Fruit fly (Drosophila melanogaster) whole organism, pupa: ENCODE measurements around the gene GCS2alpha.

ENCODE experiments used
- CG10348 ChIP-seq: fragments of 200-800 bp; sonication (Bioruptor generic); IDR thresholded peaks from 2 replicates; pipeline ENCODE4 v1.3.6; 2022; ENCODE audit warnings: missing biosample characterization, missing genetic modification characterization
- CG12605 ChIP-seq: fragments of 200-800 bp; sonication (Bioruptor generic); IDR thresholded peaks from 2 replicates; pipeline ENCODE4 v1.3.6; 2022; ENCODE audit warnings: missing biosample characterization, missing genetic modification characterization
- CG13204 ChIP-seq: fragments of 200-800 bp; sonication (Bioruptor generic); optimal IDR thresholded peaks from 2 replicates; lab custom pipeline; 2018; ENCODE audit warnings: missing biosample characterization, mild to moderate bottlenecking, missing genetic modification characterization, moderate library complexity
- CG14655 ChIP-seq: fragments of 200-800 bp; sonication (Bioruptor generic); optimal IDR thresholded peaks from 3 replicates; lab custom pipeline; 2017; ENCODE audit warnings: mild to moderate bottlenecking, missing biosample characterization, missing genetic modification reagents, missing genetic modification characterization
- CG15710 ChIP-seq: fragments of 200-800 bp; sonication (Bioruptor generic); optimal IDR thresholded peaks from 2 replicates; lab custom pipeline; 2018; ENCODE audit warnings: missing biosample characterization, mild to moderate bottlenecking, missing genetic modification characterization, moderate library complexity
- CG17806 ChIP-seq: fragments of 200-800 bp; sonication (Bioruptor generic); optimal IDR thresholded peaks from 2 replicates; lab custom pipeline; 2018; ENCODE audit warnings: missing biosample characterization, mild to moderate bottlenecking, missing genetic modification characterization, moderate library complexity
- CG32121 ChIP-seq: fragments of 200-800 bp; sonication (Bioruptor generic); IDR thresholded peaks from 2 replicates; pipeline ENCODE4 v1.3.6; 2022; ENCODE audit warnings: missing biosample characterization, missing genetic modification characterization
- CG34367 ChIP-seq: fragments of 200-800 bp; sonication (Bioruptor generic); optimal IDR thresholded peaks from 2 replicates; lab custom pipeline; 2018; ENCODE audit warnings: missing biosample characterization, mild to moderate bottlenecking, missing genetic modification characterization
- CG4496 ChIP-seq: fragments of 200-800 bp; sonication (Bioruptor generic); IDR thresholded peaks from 3 replicates; pipeline ENCODE4 v1.3.6; 2022; ENCODE audit warnings: missing biosample characterization, missing genetic modification characterization
- CG8159 ChIP-seq: fragments of 200-800 bp; sonication (Bioruptor generic); optimal IDR thresholded peaks from 3 replicates; lab custom pipeline; 2018; ENCODE audit warnings: missing biosample characterization, mild to moderate bottlenecking, missing genetic modification characterization, moderate library complexity
- CG8301 ChIP-seq: fragments of 200-800 bp; sonication (Bioruptor generic); optimal IDR thresholded peaks from 2 replicates; lab custom pipeline; 2018; ENCODE audit warnings: missing biosample characterization, mild to moderate bottlenecking, missing genetic modification characterization
- CG9948 ChIP-seq: fragments of 200-800 bp; sonication (Bioruptor generic); optimal IDR thresholded peaks from 2 replicates; lab custom pipeline; 2018; ENCODE audit warnings: missing biosample characterization, mild to moderate bottlenecking, missing genetic modification characterization, moderate library complexity
- D1 ChIP-seq: fragments of 200-800 bp; sonication (Bioruptor generic); optimal IDR thresholded peaks from 2 replicates; lab custom pipeline; 2018; ENCODE audit warnings: missing biosample characterization, mild to moderate bottlenecking, missing genetic modification characterization, moderate library complexity
- EcR ChIP-seq: fragments of 200-800 bp; sonication (Bioruptor generic); optimal IDR thresholded peaks from 3 replicates; lab custom pipeline; 2019; ENCODE audit warnings: missing biosample characterization, missing genetic modification characterization, mild to moderate bottlenecking, moderate library complexity, missing genetic modification reagents
- Ets98B ChIP-seq: fragments of 200-800 bp; sonication (Bioruptor generic); IDR thresholded peaks from 2 replicates; pipeline ENCODE4 v1.3.6; 2022; ENCODE audit warnings: missing biosample characterization, missing genetic modification characterization
- Pif1A ChIP-seq: fragments of 200-800 bp; sonication (Bioruptor generic); optimal IDR thresholded peaks from 3 replicates; lab custom pipeline; 2016; ENCODE audit warnings: missing biosample characterization, missing genetic modification characterization
- Pif1B ChIP-seq: fragments of 200-800 bp; sonication (Bioruptor generic); optimal IDR thresholded peaks from 3 replicates; lab custom pipeline; 2016; ENCODE audit warnings: missing biosample characterization, missing genetic modification characterization
- Snoo ChIP-seq: fragments of 200-800 bp; sonication (Bioruptor generic); optimal IDR thresholded peaks from 3 replicates; lab custom pipeline; 2017; ENCODE audit warnings: missing biosample characterization, mild to moderate bottlenecking, missing genetic modification characterization, inconsistent platforms
- fd96Ca ChIP-seq: fragments of 200-800 bp; sonication (Bioruptor generic); IDR thresholded peaks from 3 replicates; pipeline ENCODE4 v1.3.6; 2022; ENCODE audit warnings: missing biosample characterization, missing genetic modification characterization
- gl ChIP-seq: fragments of 200-800 bp; sonication (Bioruptor generic); optimal IDR thresholded peaks from 2 replicates; lab custom pipeline; 2018; ENCODE audit warnings: missing biosample characterization, mild to moderate bottlenecking, missing genetic modification characterization
- rn ChIP-seq: fragments of 200-800 bp; sonication (Bioruptor generic); IDR thresholded peaks from 2 replicates; pipeline ENCODE4 v1.3.6; 2022; ENCODE audit warnings: missing biosample characterization, missing genetic modification characterization

GCS2alpha gene

dm6 chrX:21604956-21605502 is at the start of gene GCS2alpha:
Gene GCS2alpha (minus strand): TSS chrX:21605264.
- TF ChIP-seq CG17806 (tag; lab: Kevin White, UChicago) (no peak), CG8159 (no peak), CG9948 (tag; lab: Kevin White, UChicago) (no peak), CG13204 (GFP tag; lab: Kevin White, UChicago) (no peak), CG15710 (tag; lab: Kevin White, UChicago) (no peak), CG8301 (tag; lab: Kevin White, UChicago) (no peak), Ets98B (GFP tag; lab: Robert Waterston, UW) (no peak), CG10348 (GFP tag; lab: Robert Waterston, UW) (no peak), CG34367 (tag; lab: Kevin White, UChicago) (no peak), gl (tag; lab: Kevin White, UChicago) (no peak)
- TF ChIP-seq, all 21 proteins: peak for 0

dm6 chrX:21632852-21633251 is 27.8 kb upstream of the GCS2alpha start:
- no peak for TF ChIP-seq Snoo (tag; lab: Kevin White, UChicago)
- TF ChIP-seq Ets98B (GFP tag; lab: Robert Waterston, UW) = no peak
- TF ChIP-seq CG14655 (GFP tag; lab: Kevin White, UChicago) = no peak
- no peak for TF ChIP-seq CG8301 (tag; lab: Kevin White, UChicago)
- no peak for TF ChIP-seq Pif1A (GFP tag; lab: Kevin White, UChicago)
- no peak for TF ChIP-seq gl (tag; lab: Kevin White, UChicago)
- no peak for TF ChIP-seq CG32121
- TF ChIP-seq, all 21 proteins: peak for 0

- TF ChIP-seq CG9948 (tag; lab: Kevin White, UChicago) (no peak), gl (tag; lab: Kevin White, UChicago) (no peak)
- TF ChIP-seq, all 21 proteins: peak for 0
Measured at dm6 chrX:21632213-21632612, 27.1 kb upstream of the GCS2alpha start.

DNA sequence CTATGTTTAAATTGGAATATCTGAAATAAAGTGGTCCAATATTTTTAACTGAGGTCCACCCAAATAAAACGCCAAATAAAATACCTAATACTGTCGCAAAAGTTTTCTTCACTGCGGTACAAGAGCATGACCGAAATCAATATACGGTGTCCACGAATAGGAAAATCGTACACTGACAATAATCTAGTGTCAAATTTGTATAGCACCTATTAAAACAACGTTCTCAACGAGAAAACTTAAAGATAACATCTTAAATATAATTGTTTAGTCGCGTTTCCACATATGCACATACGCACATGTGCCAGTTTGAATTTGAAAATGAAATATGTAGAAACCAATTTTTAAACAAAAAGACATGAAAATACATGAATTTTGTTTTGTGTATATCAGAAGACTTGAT is 26.4 kb upstream of the GCS2alpha start:
- TF ChIP-seq EcR (GFP tag; lab: Kevin White, UChicago) (no peak), CG32121 (no peak), Snoo (tag; lab: Kevin White, UChicago) (no peak), CG12605 (GFP tag; lab: Robert Waterston, UW) (no peak), CG14655 (GFP tag; lab: Kevin White, UChicago) (peak; percentile 74), CG8159 (peak; percentile 65), CG4496 (GFP tag; lab: Robert Waterston, UW) (no peak), CG9948 (tag; lab: Kevin White, UChicago) (no peak), Pif1B (GFP tag; lab: Kevin White, UChicago) (peak; percentile 59), CG34367 (tag; lab: Kevin White, UChicago) (peak; percentile 35), CG13204 (GFP tag; lab: Kevin White, UChicago) (no peak), D1 (tag; lab: Kevin White, UChicago) (no peak), CG10348 (GFP tag; lab: Robert Waterston, UW) (no peak), CG15710 (tag; lab: Kevin White, UChicago) (peak; percentile 31), CG8301 (tag; lab: Kevin White, UChicago) (peak; percentile 65), gl (tag; lab: Kevin White, UChicago) (no peak), Pif1A (GFP tag; lab: Kevin White, UChicago) (peak; percentile 57), CG17806 (tag; lab: Kevin White, UChicago) (peak; percentile 47), rn (GFP tag; lab: Robert Waterston, UW) (no peak), Ets98B (GFP tag; lab: Robert Waterston, UW) (peak; percentile 39; the same call in 1 of the 2 replicates), fd96Ca (GFP tag; lab: Robert Waterston, UW) (no peak)
- TF ChIP-seq, all 21 proteins: peak for 9

dm6 chrX:21630160-21630738 is 25.2 kb upstream of the GCS2alpha start:
- TF ChIP-seq CG13204 (GFP tag; lab: Kevin White, UChicago) (no peak), CG34367 (tag; lab: Kevin White, UChicago) (no peak)
- TF ChIP-seq, all 21 proteins: peak for 0

dm6 chrX:21629482-21630159 is 24.6 kb upstream of the GCS2alpha start, which contains the start of gene DIP1:
Gene DIP1 (minus strand): TSS chrX:21630148.
- TF ChIP-seq CG8159 (peak; percentile 44), CG8301 (tag; lab: Kevin White, UChicago) (peak; percentile 53), CG14655 (GFP tag; lab: Kevin White, UChicago) (peak; percentile 49), CG9948 (tag; lab: Kevin White, UChicago) (peak; percentile 67), CG12605 (GFP tag; lab: Robert Waterston, UW) (peak; percentile 27; the same call in 1 of the 2 replicates), Pif1A (GFP tag; lab: Kevin White, UChicago) (peak; percentile 74), CG32121 (peak; percentile 60), EcR (GFP tag; lab: Kevin White, UChicago) (peak; percentile 22), rn (GFP tag; lab: Robert Waterston, UW) (no peak), Pif1B (GFP tag; lab: Kevin White, UChicago) (peak; percentile 76), CG17806 (tag; lab: Kevin White, UChicago) (peak; percentile 72), Ets98B (GFP tag; lab: Robert Waterston, UW) (peak; percentile 58), CG4496 (GFP tag; lab: Robert Waterston, UW) (no peak; the same call in 2 of the 3 replicates), D1 (tag; lab: Kevin White, UChicago) (peak; percentile 9), gl (tag; lab: Kevin White, UChicago) (no peak), CG34367 (tag; lab: Kevin White, UChicago) (peak; percentile 39), fd96Ca (GFP tag; lab: Robert Waterston, UW) (no peak; the same call in 2 of the 3 replicates), CG15710 (tag; lab: Kevin White, UChicago) (peak; percentile 40), CG10348 (GFP tag; lab: Robert Waterston, UW) (no peak), Snoo (tag; lab: Kevin White, UChicago) (peak; percentile 50), CG13204 (GFP tag; lab: Kevin White, UChicago) (no peak)
